Fruit fly (Drosophila melanogaster) whole organism, embryonic: ENCODE measurements around the gene Desat2.

Source experiments
- Asciz ChIP-seq: fragments of 200-800 bp; sonication (Bioruptor generic); optimal IDR thresholded peaks from 2 replicates; lab custom pipeline; 2017; ENCODE audit warnings: missing biosample characterization, mild to moderate bottlenecking, missing genetic modification characterization, missing genetic modification reagents
- Atf3 ChIP-seq: fragments of 200-800 bp; sonication (Bioruptor generic); optimal IDR thresholded peaks from 3 replicates; lab custom pipeline; 2016; ENCODE audit warnings: missing biosample characterization, missing genetic modification characterization
- B-H1 ChIP-seq: fragments of 200-800 bp; sonication (Bioruptor generic); IDR thresholded peaks from 3 replicates; pipeline ENCODE4 v1.3.6; 2022; ENCODE audit warnings: missing biosample characterization, missing genetic modification characterization
- CG10321 ChIP-seq: fragments of 200-800 bp; sonication (Bioruptor generic); IDR thresholded peaks from 2 replicates; pipeline ENCODE4 v1.3.6; 2022; ENCODE audit warnings: missing biosample characterization, missing genetic modification characterization
- CG10654 ChIP-seq: fragments of 200-800 bp; sonication (Bioruptor generic); optimal IDR thresholded peaks from 2 replicates; lab custom pipeline; 2016; ENCODE audit warnings: missing biosample characterization, missing genetic modification characterization
- CG10979 ChIP-seq: fragments of 200-800 bp; sonication (Bioruptor generic); optimal IDR thresholded peaks from 2 replicates; lab custom pipeline; 2018; ENCODE audit warnings: missing biosample characterization, mild to moderate bottlenecking, missing genetic modification characterization, moderate library complexity
- CG11456 ChIP-seq: fragments of 200-800 bp; sonication (Bioruptor generic); IDR thresholded peaks from 3 replicates; pipeline ENCODE4 v1.3.6; 2022; ENCODE audit warnings: missing biosample characterization, missing genetic modification characterization
- CG11723 ChIP-seq: fragments of 200-800 bp; sonication (Bioruptor generic); optimal IDR thresholded peaks from 2 replicates; lab custom pipeline; 2017; ENCODE audit warnings: missing biosample characterization, mild to moderate bottlenecking, missing genetic modification characterization
- CG13287 ChIP-seq: fragments of 200-800 bp; sonication (Bioruptor generic); IDR thresholded peaks from 2 replicates; pipeline ENCODE4 v1.3.6; 2022; ENCODE audit warnings: missing biosample characterization, missing genetic modification characterization; ENCODE audit not compliant: partially characterized antibody
- CG14667 ChIP-seq: fragments of 200-800 bp; sonication (Bioruptor generic); IDR thresholded peaks from 2 replicates; pipeline ENCODE4 v1.3.6; 2022; ENCODE audit warnings: missing biosample characterization, missing genetic modification characterization
- CG1602 ChIP-seq: fragments of 200-800 bp; sonication (Bioruptor generic); optimal IDR thresholded peaks from 3 replicates; lab custom pipeline; 2016; ENCODE audit warnings: missing biosample characterization, missing genetic modification characterization
- CG17186 ChIP-seq: fragments of 200-800 bp; sonication (Bioruptor generic); optimal IDR thresholded peaks from 3 replicates; lab custom pipeline; 2017; ENCODE audit warnings: missing biosample characterization, missing genetic modification reagents, missing genetic modification characterization
- CG2129 ChIP-seq: fragments of 200-800 bp; sonication (Bioruptor generic); IDR thresholded peaks from 2 replicates; pipeline ENCODE4 v1.3.6; 2022; ENCODE audit warnings: missing biosample characterization, missing genetic modification characterization; ENCODE audit not compliant: partially characterized antibody
- CG2199 ChIP-seq: fragments of 200-800 bp; sonication (Bioruptor generic); IDR thresholded peaks from 3 replicates; pipeline ENCODE4 v1.3.6; 2022; ENCODE audit warnings: missing biosample characterization, missing genetic modification characterization
- CG4404 ChIP-seq: fragments of 200-800 bp; sonication (Bioruptor generic); IDR thresholded peaks from 2 replicates; pipeline ENCODE4 v1.3.6; 2022; ENCODE audit warnings: missing biosample characterization, missing genetic modification characterization
- CG4707 ChIP-seq: fragments of 200-800 bp; sonication (Bioruptor generic); optimal IDR thresholded peaks from 2 replicates; lab custom pipeline; 2018; ENCODE audit warnings: missing biosample characterization, mild to moderate bottlenecking, missing genetic modification characterization, moderate library complexity
- CG6272 ChIP-seq: fragments of 200-800 bp; sonication (Bioruptor generic); IDR thresholded peaks from 2 replicates; pipeline ENCODE4 v1.3.6; 2022; ENCODE audit warnings: missing biosample characterization, missing genetic modification characterization
- CG6854 ChIP-seq: fragments of 200-800 bp; sonication (Bioruptor generic); optimal IDR thresholded peaks from 3 replicates; lab custom pipeline; 2017; ENCODE audit warnings: missing biosample characterization, mild to moderate bottlenecking, missing genetic modification characterization
- CG9876 ChIP-seq: fragments of 200-800 bp; sonication (Bioruptor generic); optimal IDR thresholded peaks from 2 replicates; lab custom pipeline; 2016; ENCODE audit warnings: missing biosample characterization, missing genetic modification characterization
- CoRest ChIP-seq: fragments of 200-800 bp; sonication (Bioruptor generic); optimal IDR thresholded peaks from 3 replicates; lab custom pipeline; 2018; ENCODE audit warnings: missing biosample characterization, mild to moderate bottlenecking, missing genetic modification characterization, moderate library complexity
- Dip3 ChIP-seq: fragments of 200-800 bp; sonication (Bioruptor generic); optimal IDR thresholded peaks from 3 replicates; lab custom pipeline; 2016; ENCODE audit warnings: missing biosample characterization, missing genetic modification characterization
- Doc2 ChIP-seq: fragments of 200-800 bp; sonication (Bioruptor generic); IDR thresholded peaks from 2 replicates; pipeline ENCODE4 v1.3.6; 2022; ENCODE audit warnings: missing biosample characterization, missing genetic modification characterization
- E2f1 ChIP-seq: fragments of 200-800 bp; sonication (Bioruptor generic); IDR thresholded peaks from 2 replicates; pipeline ENCODE4 v1.3.6; 2022; ENCODE audit warnings: missing biosample characterization, missing genetic modification characterization
- Eip74EF ChIP-seq, 2 experiments: fragments of 200-800 bp in 1 of 2; fragments of >200 bp in 1 of 2; sonication (Bioruptor generic) in 1 of 2; optimal IDR thresholded peaks; 2 replicates each; lab custom pipeline; 2017 to 2019; ENCODE audit warnings: missing biosample characterization in 2 of 2, missing genetic modification characterization in 2 of 2, mild to moderate bottlenecking in 1 of 2, moderate library complexity in 1 of 2
- Ets97D ChIP-seq: fragments of 200-800 bp; sonication (Bioruptor generic); optimal IDR thresholded peaks from 3 replicates; lab custom pipeline; 2016; ENCODE audit warnings: missing biosample characterization, missing genetic modification characterization
- Fer1 ChIP-seq: fragments of 200-800 bp; sonication (Bioruptor generic); optimal IDR thresholded peaks from 2 replicates; lab custom pipeline; 2017; ENCODE audit warnings: missing biosample characterization, mild to moderate bottlenecking, missing genetic modification characterization
- H15 ChIP-seq: fragments of 200-800 bp; sonication (Bioruptor generic); IDR thresholded peaks from 3 replicates; pipeline ENCODE4 v1.3.6; 2022; ENCODE audit warnings: missing biosample characterization, missing genetic modification characterization
- HLH4C ChIP-seq: fragments of 200-800 bp; sonication (Bioruptor generic); IDR thresholded peaks from 3 replicates; pipeline ENCODE4 v1.3.6; 2022; ENCODE audit warnings: missing biosample characterization, missing genetic modification characterization; ENCODE audit not compliant: partially characterized antibody
- HLH54F ChIP-seq: fragments of 200-800 bp; sonication (Bioruptor generic); optimal IDR thresholded peaks from 3 replicates; lab custom pipeline; 2016; ENCODE audit warnings: missing biosample characterization, missing genetic modification characterization
- Nf-YA ChIP-seq: fragments of 200-800 bp; sonication (Bioruptor generic); IDR thresholded peaks from 2 replicates; pipeline ENCODE4 v1.3.6; 2022; ENCODE audit warnings: missing biosample characterization, missing genetic modification characterization
- Pdp1 ChIP-seq, 2 experiments: fragments of 200-800 bp; sonication (Bioruptor generic); optimal IDR thresholded peaks; 3 replicates each; lab custom pipeline; 2016; ENCODE audit warnings: missing biosample characterization in 2 of 2, missing genetic modification characterization in 2 of 2, mild to moderate bottlenecking in 1 of 2, moderate library complexity in 1 of 2
- Side ChIP-seq: fragments of 200-800 bp; sonication (Bioruptor generic); optimal IDR thresholded peaks from 2 replicates; lab custom pipeline; 2016; ENCODE audit warnings: missing biosample characterization, missing genetic modification characterization
- Sox100B ChIP-seq: fragments of 200-800 bp; sonication (Bioruptor generic); optimal IDR thresholded peaks from 3 replicates; lab custom pipeline; 2018; ENCODE audit warnings: missing biosample characterization, mild to moderate bottlenecking, missing genetic modification characterization
- Stat92E ChIP-seq, 3 experiments: fragments of >200 bp in 2 of 3; fragments of 200-800 bp in 1 of 3; sonication (Bioruptor generic) in 1 of 3; optimal IDR thresholded peaks; 2 replicates each; lab custom pipeline; 2017 to 2019; ENCODE audit warnings: missing biosample characterization in 3 of 3, missing genetic modification characterization in 3 of 3, mild to moderate bottlenecking in 1 of 3, moderate library complexity in 1 of 3
- al ChIP-seq: fragments of 200-800 bp; sonication (Bioruptor generic); IDR thresholded peaks from 2 replicates; pipeline ENCODE4 v1.3.6; 2022; ENCODE audit warnings: missing biosample characterization, missing genetic modification characterization
- caup ChIP-seq: fragments of 200-800 bp; sonication (Bioruptor generic); optimal IDR thresholded peaks from 3 replicates; lab custom pipeline; 2017; ENCODE audit warnings: missing biosample characterization, mild to moderate bottlenecking, missing genetic modification characterization, moderate library complexity; ENCODE audit not compliant: severe bottlenecking
- crc ChIP-seq: fragments of 200-800 bp; sonication (Bioruptor generic); optimal IDR thresholded peaks from 2 replicates; lab custom pipeline; 2016; ENCODE audit warnings: missing biosample characterization, missing genetic modification characterization
- dati ChIP-seq: fragments of 200-800 bp; sonication (Bioruptor generic); IDR thresholded peaks from 2 replicates; pipeline ENCODE4 v1.3.6; 2022; ENCODE audit warnings: missing biosample characterization, missing genetic modification characterization
- disco-r ChIP-seq: fragments of 200-800 bp; sonication (Bioruptor generic); optimal IDR thresholded peaks from 2 replicates; lab custom pipeline; 2016; ENCODE audit warnings: missing biosample characterization, missing genetic modification characterization
- dm ChIP-seq: fragments of 200-800 bp; sonication (Bioruptor generic); optimal IDR thresholded peaks from 3 replicates; lab custom pipeline; 2016; ENCODE audit warnings: missing biosample characterization, missing genetic modification characterization
- gem ChIP-seq: fragments of 200-800 bp; sonication (Bioruptor generic); optimal IDR thresholded peaks from 2 replicates; lab custom pipeline; 2019; ENCODE audit warnings: missing biosample characterization, mild to moderate bottlenecking, missing genetic modification characterization, moderate library complexity
- gro ChIP-seq: fragments of 200-800 bp; sonication (Bioruptor generic); optimal IDR thresholded peaks from 2 replicates; lab custom pipeline; 2016; ENCODE audit warnings: missing biosample characterization, missing genetic modification characterization
- h ChIP-seq: fragments of >200 bp; optimal IDR thresholded peaks from 2 replicates; lab custom pipeline; 2017
- jing ChIP-seq: fragments of 200-800 bp; sonication (Bioruptor generic); optimal IDR thresholded peaks from 2 replicates; lab custom pipeline; 2018; ENCODE audit warnings: missing biosample characterization, mild to moderate bottlenecking, missing genetic modification characterization
- kay ChIP-seq: fragments of 200-800 bp; sonication (Bioruptor generic); optimal IDR thresholded peaks from 2 replicates; lab custom pipeline; 2016; ENCODE audit warnings: missing biosample characterization, missing genetic modification characterization
- p53 ChIP-seq: fragments of 200-800 bp; sonication (Bioruptor generic); optimal IDR thresholded peaks from 2 replicates; lab custom pipeline; 2016; ENCODE audit warnings: missing biosample characterization, missing genetic modification characterization
- row ChIP-seq: fragments of 200-800 bp; sonication (Bioruptor generic); IDR thresholded peaks from 3 replicates; pipeline ENCODE4 v1.3.6; 2022; ENCODE audit warnings: missing biosample characterization, missing genetic modification characterization
- sc ChIP-seq, 3 experiments: fragments of >200 bp in 2 of 3; fragments of 200-800 bp in 1 of 3; sonication (Bioruptor generic) in 1 of 3; optimal IDR thresholded peaks; 2 replicates in 2 of 3; 3 replicates in 1 of 3; lab custom pipeline; 2017; ENCODE audit warnings: mild to moderate bottlenecking in 1 of 3, missing biosample characterization in 1 of 3, missing genetic modification characterization in 1 of 3, missing genetic modification reagents in 1 of 3
- sima ChIP-seq: fragments of 200-800 bp; sonication (Bioruptor generic); optimal IDR thresholded peaks from 2 replicates; lab custom pipeline; 2016; ENCODE audit warnings: missing biosample characterization, missing genetic modification characterization
- vnd ChIP-seq: fragments of 200-800 bp; sonication (Bioruptor generic); IDR thresholded peaks from 3 replicates; pipeline ENCODE4 v1.3.6; 2022; ENCODE audit warnings: missing biosample characterization, missing genetic modification characterization; ENCODE audit not compliant: partially characterized antibody

The Desat2 gene

DNA sequence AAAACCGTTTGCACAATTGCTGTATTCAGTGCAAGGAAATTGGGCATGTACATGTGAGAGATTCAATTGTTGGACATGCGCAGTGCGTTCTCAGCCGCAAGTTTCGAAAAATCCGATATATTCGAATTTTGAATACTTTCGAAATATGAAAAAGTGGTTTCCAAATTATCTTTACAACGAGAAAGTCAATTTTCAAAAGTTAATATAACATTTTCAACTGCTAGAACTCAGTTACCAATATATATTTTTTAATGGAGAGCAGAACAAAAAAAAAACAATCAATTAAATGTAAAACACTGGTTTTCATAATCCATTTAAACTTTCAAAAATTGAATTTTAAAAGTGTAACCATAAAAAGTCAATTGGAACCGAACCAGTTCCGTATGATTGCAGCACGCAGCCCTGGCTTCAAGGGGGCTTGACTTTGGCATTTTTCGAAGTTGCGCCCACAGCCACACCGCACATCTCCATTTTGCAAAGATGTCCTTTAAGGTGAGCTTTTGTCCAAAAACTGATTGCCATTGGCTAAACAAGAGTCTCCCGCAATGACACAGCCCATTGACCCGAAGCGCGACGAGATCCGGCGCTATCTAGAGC lies 13.6 kb upstream of the Desat2 start, which contains the start of the genes Scgbeta and CG17202 (continued):
- TF ChIP-seq vnd (GFP tag; lab: Robert Waterston, UW) (no peak), CG10654 (GFP tag; lab: Kevin White, UChicago) (no peak), row (GFP tag; lab: Robert Waterston, UW) (peak; percentile 89), HLH54F (GFP tag; lab: Kevin White, UChicago) (no peak), CG6272 (GFP tag; lab: Robert Waterston, UW) (no peak), CG10321 (no peak), sc (optimal IDR thresholded peaks at IDR 0.05; lab: Kevin White, UChicago) (no peak), sc (GFP tag; optimal IDR thresholded peaks at IDR 0.05; lab: Kevin White, UChicago) (no peak), al (GFP tag; lab: Robert Waterston, UW) (no peak), CG9876 (GFP tag; lab: Kevin White, UChicago) (no peak), CG14667 (GFP tag; lab: Robert Waterston, UW) (no peak), h (lab: Kevin White, UChicago) (no peak), disco-r (no peak), B-H1 (no peak), Fer1 (peak; percentile 10), CG4707 (GFP tag; lab: Kevin White, UChicago) (no peak), CG1602 (GFP tag; lab: Kevin White, UChicago) (no peak), Sox100B (GFP tag; lab: Kevin White, UChicago) (no peak), CG4404 (GFP tag; lab: Robert Waterston, UW) (no peak), CG10979 (tag; lab: Kevin White, UChicago) (no peak), Atf3 (GFP tag; lab: Kevin White, UChicago) (no peak), p53 (GFP tag; lab: Kevin White, UChicago) (no peak), Stat92E (GFP tag; optimal IDR thresholded peaks at IDR 0.05; lab: Kevin White, UChicago) (no peak), CG13287 (GFP tag; lab: Robert Waterston, UW) (no peak), Doc2 (GFP tag; lab: Robert Waterston, UW) (no peak), CG17186 (GFP tag; lab: Kevin White, UChicago) (no peak), CG6854 (GFP tag; lab: Kevin White, UChicago) (no peak), kay (no peak), dati (no peak), CoRest (tag; lab: Kevin White, UChicago) (peak; percentile 54), CG11456 (GFP tag; lab: Robert Waterston, UW) (peak; percentile 38; the same call in 1 of the 3 replicates), E2f1 (GFP tag; lab: Robert Waterston, UW) (no peak), crc (no peak), Dip3 (GFP tag; lab: Kevin White, UChicago) (no peak), sima (no peak), HLH4C (GFP tag; lab: Robert Waterston, UW) (no peak), gro (GFP tag; lab: Kevin White, UChicago) (peak; percentile 42), gem (no peak), jing (GFP tag; lab: Kevin White, UChicago) (no peak), H15 (GFP tag; lab: Robert Waterston, UW) (no peak), Side (peak; percentile 11), Nf-YA (GFP tag; lab: Robert Waterston, UW) (no peak), caup (GFP tag; lab: Kevin White, UChicago) (no peak), dm (no peak), Eip74EF (GFP tag; optimal IDR thresholded peaks at IDR 0.05; lab: Kevin White, UChicago) (no peak), CG2129 (no peak), Asciz (GFP tag; lab: Kevin White, UChicago) (no peak), Pdp1 (GFP tag; optimal IDR thresholded peaks at IDR 0.05; lab: Kevin White, UChicago) (no peak), Ets97D (GFP tag; lab: Kevin White, UChicago) (peak; percentile 65), CG11723 (GFP tag; lab: Kevin White, UChicago) (no peak), CG2199 (GFP tag; lab: Robert Waterston, UW) (no peak)
